Fruit fly (Drosophila melanogaster): ENCODE data around the gene RluA-2.
A peak's percentile ranks its signal among the peaks of the same experiment; 100 is the strongest.

The RluA-2 gene

dm6 chr2L:10470211-10470610, 6.7 kb upstream of the RluA-2 start:
- TF ChIP-seq CG14014 (GFP tag; IDR thresholded peaks at IDR 0.05) (peak; percentile 13; the same call in 1 of the 2 replicates), CG8290 (GFP tag; optimal IDR thresholded peaks at IDR 0.05) (no peak), CG8290 (tag; optimal IDR thresholded peaks at IDR 0.05) (peak in 1 of 2 experiments; percentile 3), chinmo (GFP tag; IDR thresholded peaks at IDR 0.05; ENCODE audit: partially characterized antibody) (0 out of 4 replicates have a peak, but pooled peaks have one; percentile 30), Med (GFP tag) (peak; percentile 2), so (GFP tag; IDR thresholded peaks at IDR 0.05) (0 out of 3 replicates have a peak, but pooled peaks have one; percentile 36), sr (GFP tag; IDR thresholded peaks at IDR 0.05) (0 out of 3 replicates have a peak, but pooled peaks have one; percentile 37), CG2199 (GFP tag; IDR thresholded peaks at IDR 0.05) (peak; percentile 98), NfI (GFP tag; optimal IDR thresholded peaks at IDR 0.05) (no peak), CG30431 (GFP tag; optimal IDR thresholded peaks at IDR 0.05) (no peak)

dm6 chr2L:10472257-10472656, 4.6 kb upstream of the RluA-2 start:
- TF ChIP-seq Fer1 (GFP tag; optimal IDR thresholded peaks at IDR 0.05) (peak; percentile 4), CG14014 (GFP tag; IDR thresholded peaks at IDR 0.05) (peak; percentile 11; the same call in 1 of the 2 replicates), CG5180 (GFP tag; optimal IDR thresholded peaks at IDR 0.05) (peak; percentile 22), Sry-δ (GFP tag; optimal IDR thresholded peaks at IDR 0.05) (no peak), CG2889 (GFP tag; IDR thresholded peaks at IDR 0.05) (no peak), CG13424 (tag; optimal IDR thresholded peaks at IDR 0.05) (peak; percentile 10), pan (optimal IDR thresholded peaks at IDR 0.05) (no peak), pan (GFP tag; optimal IDR thresholded peaks at IDR 0.05 in 1 of 2, IDR thresholded peaks at IDR 0.05 in 1 of 2) (no peak), Rfx (GFP tag; IDR thresholded peaks at IDR 0.05) (peak; percentile 19; the same call in 1 of the 2 replicates), hb (GFP tag; IDR thresholded peaks at IDR 0.05; ENCODE audit: partially characterized antibody) (no peak), CG31365 (tag; optimal IDR thresholded peaks at IDR 0.05) (no peak), Sox100B (GFP tag; optimal IDR thresholded peaks at IDR 0.05) (peak; percentile 25), CG17568 (GFP tag; optimal IDR thresholded peaks at IDR 0.05) (peak; percentile 5), CG4730 (GFP tag; IDR thresholded peaks at IDR 0.05) (no peak), fd3F (GFP tag; optimal IDR thresholded peaks at IDR 0.05) (peak; percentile 13), CG18619 (GFP tag; optimal IDR thresholded peaks at IDR 0.05) (no peak), dmrt99B (tag; optimal IDR thresholded peaks at IDR 0.05) (peak; percentile 18), yki (optimal IDR thresholded peaks at IDR 0.05) (no peak), gem (tag; optimal IDR thresholded peaks at IDR 0.05) (peak; percentile 8), sens (GFP tag) (peak; percentile 51), wek (GFP tag; optimal IDR thresholded peaks at IDR 0.05) (peak; percentile 36), Asciz (GFP tag; optimal IDR thresholded peaks at IDR 0.05) (peak; percentile 4), CG4854 (GFP tag; optimal IDR thresholded peaks at IDR 0.05) (no peak), CG11398 (GFP tag; optimal IDR thresholded peaks at IDR 0.05) (no peak), CG13296 (GFP tag; optimal IDR thresholded peaks at IDR 0.05) (peak; percentile 41), CG1529 (GFP tag; optimal IDR thresholded peaks at IDR 0.05) (no peak), CG17359 (tag; optimal IDR thresholded peaks at IDR 0.05) (no peak), unpg (GFP tag; optimal IDR thresholded peaks at IDR 0.05) (peak; percentile 23), Hmr (GFP tag; optimal IDR thresholded peaks at IDR 0.05) (peak; percentile 26), Pdp1 (GFP tag; optimal IDR thresholded peaks at IDR 0.05) (peak in 1 of 2 experiments; percentile 14), CG2678 (tag; optimal IDR thresholded peaks at IDR 0.05) (peak; percentile 37), CG8290 (GFP tag; optimal IDR thresholded peaks at IDR 0.05) (no peak), CG8290 (tag; optimal IDR thresholded peaks at IDR 0.05) (peak in 1 of 2 experiments; percentile 3), inv (GFP tag; IDR thresholded peaks at IDR 0.05; ENCODE audit: partially characterized antibody) (no peak), CG15269 (tag; optimal IDR thresholded peaks at IDR 0.05) (peak; percentile 11), CG17802 (tag; optimal IDR thresholded peaks at IDR 0.05) (no peak), CG13624 (GFP tag; optimal IDR thresholded peaks at IDR 0.05) (no peak)
